Fruit fly (Drosophila melanogaster) whole organism, adult: ENCODE measurements around the gene CG42870.

Experiments used
- CG14711 ChIP-seq: fragments of 200-800 bp; sonication (Bioruptor generic); optimal IDR thresholded peaks from 2 replicates; lab custom pipeline; 2018; ENCODE audit warnings: missing biosample characterization, mild to moderate bottlenecking, missing genetic modification characterization, moderate library complexity
- CG7101 ChIP-seq: fragments of 200-800 bp; sonication (Bioruptor generic); optimal IDR thresholded peaks from 2 replicates; lab custom pipeline; 2018; ENCODE audit warnings: missing biosample characterization, mild to moderate bottlenecking, missing genetic modification characterization, moderate library complexity
- cic ChIP-seq: fragments of 200-800 bp; sonication (Bioruptor generic); optimal IDR thresholded peaks from 2 replicates; lab custom pipeline; 2017; ENCODE audit warnings: missing biosample characterization, mild to moderate bottlenecking, missing genetic modification characterization, moderate library complexity
- cnc ChIP-seq, 2 experiments: fragments of >200 bp; optimal IDR thresholded peaks; 2 replicates each; lab custom pipeline; 2017
- ovo ChIP-seq: fragments of 200-800 bp; sonication (Bioruptor generic); optimal IDR thresholded peaks from 2 replicates; lab custom pipeline; 2016; ENCODE audit warnings: missing biosample characterization, missing genetic modification characterization
- pad ChIP-seq: fragments of 200-800 bp; sonication (Bioruptor generic); optimal IDR thresholded peaks from 3 replicates; lab custom pipeline; 2017; ENCODE audit warnings: missing biosample characterization, missing genetic modification characterization, mild to moderate bottlenecking, moderate library complexity, missing genetic modification reagents
- toe ChIP-seq: fragments of 200-800 bp; sonication (Bioruptor generic); optimal IDR thresholded peaks from 2 replicates; lab custom pipeline; 2016; ENCODE audit warnings: missing biosample characterization, missing genetic modification characterization

Gene CG42870

dm6 chr3R:21688596-21688995, 48.6 kb downstream of the CG42870 start:
- TF ChIP-seq CG14711 (no peak), cnc (optimal IDR thresholded peaks at IDR 0.05; lab: Kevin White, UChicago) (no peak), cic (no peak), pad (GFP tag; lab: Kevin White, UChicago) (no peak), CG7101 (tag; lab: Kevin White, UChicago) (no peak), ovo (GFP tag; lab: Kevin White, UChicago) (no peak)

DNA sequence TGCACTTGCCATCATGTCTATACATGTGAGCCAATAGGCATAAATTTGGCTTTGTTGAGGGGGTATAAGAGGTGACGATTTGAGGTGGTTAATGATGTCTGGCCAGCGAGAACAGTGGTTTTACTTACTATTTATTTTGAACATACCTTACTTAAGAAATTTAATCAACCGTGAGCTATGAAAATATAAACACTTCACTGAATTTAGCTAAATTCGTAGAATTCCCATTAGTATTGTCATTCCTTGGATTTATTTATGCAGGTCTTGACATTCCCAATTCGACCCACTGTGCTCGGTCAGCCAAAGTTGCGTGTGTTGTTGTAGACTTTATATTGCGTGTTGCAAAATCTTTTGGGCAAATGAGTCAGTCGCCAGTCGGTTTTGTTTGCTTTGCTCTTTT, 49.3 kb downstream of the CG42870 start:
- no peak for TF ChIP-seq toe (GFP tag; lab: Kevin White, UChicago)
